Worm (Caenorhabditis elegans): ENCODE results near the gene apt-9.

Gene apt-9

DNA sequence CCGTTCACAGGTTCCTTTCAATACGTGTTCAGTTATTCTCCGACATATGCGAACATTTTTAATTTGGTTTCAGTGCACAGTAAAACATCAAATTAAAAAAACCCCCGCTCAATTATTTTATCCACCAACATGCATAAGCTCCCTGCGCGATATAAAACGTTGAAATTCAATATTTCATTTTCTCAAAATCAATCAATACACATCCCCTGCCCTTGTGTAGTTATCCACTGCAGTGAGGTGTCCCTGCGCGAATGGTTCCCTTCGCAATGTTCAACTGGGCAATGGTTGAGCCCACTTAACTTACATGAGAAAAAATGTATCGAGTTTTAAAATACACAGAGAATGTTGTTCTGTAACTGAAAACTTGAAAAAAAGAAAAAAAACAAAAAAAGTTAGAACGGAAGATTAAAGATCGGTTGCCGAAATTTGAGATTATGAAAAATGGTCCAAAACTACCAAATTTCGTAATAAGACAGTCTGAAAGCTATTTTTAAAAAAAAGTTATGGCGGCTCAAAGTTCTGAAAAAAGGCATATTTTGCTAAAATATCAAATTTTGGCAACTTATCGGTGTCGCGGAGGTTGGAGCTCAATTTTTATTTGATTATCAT, 25.8 kb downstream of the apt-9 start (continued):
- peak; percentile 99 for TF ChIP-seq daf-19 (GFP tag; conservative IDR thresholded peaks at IDR 0.05)
- peak; percentile 100 for TF ChIP-seq nhr-42 (GFP tag; IDR thresholded peaks at IDR 0.05)
- TF ChIP-seq dve-1 (tag; optimal IDR thresholded peaks at IDR 0.05; ENCODE audit: insufficient read depth): peak; percentile 100
- peak; percentile 72 for TF ChIP-seq lim-7 (GFP tag; IDR thresholded peaks at IDR 0.05)
- TF ChIP-seq dpl-1 (GFP tag; optimal IDR thresholded peaks at IDR 0.05): peak; percentile 82
- TF ChIP-seq aha-1 (tag): peak; percentile 100
- peak; percentile 98 for TF ChIP-seq Y105C5A.15 (GFP tag; IDR thresholded peaks at IDR 0.05)
- TF ChIP-seq zip-11 (GFP tag; IDR thresholded peaks at IDR 0.05): peak; percentile 48; the same call in 1 of the 2 replicates
- TF ChIP-seq ces-1 (GFP tag; optimal IDR thresholded peaks at IDR 0.05): peak; percentile 98
- TF ChIP-seq daf-12 (tag; optimal IDR thresholded peaks at IDR 0.05): peak; percentile 24
- peak; percentile 99 for TF ChIP-seq lin-13 (GFP tag; optimal IDR thresholded peaks at IDR 0.05)
- TF ChIP-seq php-3 (GFP tag; IDR thresholded peaks at IDR 0.05): peak; percentile 99
- TF ChIP-seq F10B5.3 (tag; optimal IDR thresholded peaks at IDR 0.05): peak; percentile 98
- peak; percentile 94 for TF ChIP-seq T20F7.1 (GFP tag; optimal IDR thresholded peaks at IDR 0.05)
- peak; percentile 61 for TF ChIP-seq cey-2 (tag; optimal IDR thresholded peaks at IDR 0.05; ENCODE audit: borderline replicate concordance, insufficient read depth)
- TF ChIP-seq egl-27 (tag; optimal IDR thresholded peaks at IDR 0.05): peak; percentile 97
- TF ChIP-seq nhr-237 (tag; optimal IDR thresholded peaks at IDR 0.05): peak; percentile 98
- TF ChIP-seq nhr-25 (tag; optimal IDR thresholded peaks at IDR 0.05; ENCODE audit: borderline replicate concordance, insufficient read depth): peak; percentile 98
- TF ChIP-seq attf-4 (tag; optimal IDR thresholded peaks at IDR 0.05): peak; percentile 78
- peak; percentile 94 for TF ChIP-seq unc-39 (tag; optimal IDR thresholded peaks at IDR 0.05)
- TF ChIP-seq zag-1 (tag; optimal IDR thresholded peaks at IDR 0.05): peak; percentile 100
- peak; percentile 99 for TF ChIP-seq vab-7 (GFP tag; IDR thresholded peaks at IDR 0.05)
- peak; percentile 90 for TF ChIP-seq zfp-2 (tag; optimal IDR thresholded peaks at IDR 0.05)
- TF ChIP-seq daf-16 (GFP tag; optimal IDR thresholded peaks at IDR 0.05): peak; percentile 97 to 99
- peak; percentile 98 for TF ChIP-seq daf-16 (tag; optimal IDR thresholded peaks at IDR 0.05)
- TF ChIP-seq lin-29 (GFP tag; IDR thresholded peaks at IDR 0.05): peak; percentile 99
- peak; percentile 99 for TF ChIP-seq dmd-6 (GFP tag; IDR thresholded peaks at IDR 0.05)

DNA sequence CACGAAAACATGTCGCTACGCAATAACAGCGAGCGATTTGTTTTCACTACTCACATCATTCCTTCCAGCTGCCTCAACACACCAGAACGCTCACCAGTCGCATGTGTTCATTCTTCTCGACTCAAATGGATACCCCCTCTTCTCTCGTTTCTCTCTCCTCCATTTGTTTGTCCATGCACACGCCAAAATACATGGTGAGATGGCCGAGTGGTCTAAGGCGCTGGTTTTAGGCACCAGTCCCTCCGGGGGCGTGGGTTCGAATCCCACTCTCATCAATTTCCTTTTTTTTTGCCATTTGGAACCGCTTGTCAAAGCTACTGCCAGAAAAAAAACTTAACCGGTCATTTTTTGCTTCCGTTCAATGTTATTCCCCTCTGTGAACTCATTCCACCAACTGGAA, 27.2 kb downstream of the apt-9 start:
- TF ChIP-seq daf-12 (tag; optimal IDR thresholded peaks at IDR 0.05) (no peak), spr-1 (tag; optimal IDR thresholded peaks at IDR 0.05) (peak; percentile 88), D1046.2 (GFP tag; IDR thresholded peaks at IDR 0.05) (peak; percentile 84), rbr-2 (tag; optimal IDR thresholded peaks at IDR 0.05) (peak; percentile 93), zip-2 (tag; optimal IDR thresholded peaks at IDR 0.05) (peak; percentile 75), Y105C5A.15 (GFP tag; IDR thresholded peaks at IDR 0.05) (peak; percentile 53; the same call in 1 of the 2 replicates), R02D3.7 (tag; optimal IDR thresholded peaks at IDR 0.05) (no peak), zag-1 (tag; optimal IDR thresholded peaks at IDR 0.05) (no peak), F26F4.8 (GFP tag; conservative IDR thresholded peaks at IDR 0.05) (0 out of 2 replicates have a peak, but pooled peaks have one; percentile 50), skn-1 (tag; optimal IDR thresholded peaks at IDR 0.05) (no peak), unc-62 (GFP tag; optimal IDR thresholded peaks at IDR 0.05 in 1 of 2) (peak in 1 of 2 experiments; percentile 95), unc-62 (tag; optimal IDR thresholded peaks at IDR 0.05) (no peak), lin-39 (tag; optimal IDR thresholded peaks at IDR 0.05) (no peak), zfp-3 (GFP tag; conservative IDR thresholded peaks at IDR 0.05) (peak; percentile 73; the same call in 1 of the 2 replicates), fkh-10 (GFP tag; optimal IDR thresholded peaks at IDR 0.05) (peak; percentile 4), php-3 (GFP tag; IDR thresholded peaks at IDR 0.05) (peak; percentile 83), lir-3 (tag; optimal IDR thresholded peaks at IDR 0.05) (peak; percentile 84), F37D6.2 (tag; optimal IDR thresholded peaks at IDR 0.05) (peak; percentile 93), nhr-28 (tag; optimal IDR thresholded peaks at IDR 0.05) (peak; percentile 45), lin-13 (GFP tag; optimal IDR thresholded peaks at IDR 0.05) (peak; percentile 67), vab-7 (GFP tag; IDR thresholded peaks at IDR 0.05) (no peak; the same call in 1 of the 2 replicates), attf-4 (tag; optimal IDR thresholded peaks at IDR 0.05) (no peak), daf-16 (GFP tag; optimal IDR thresholded peaks at IDR 0.05) (peak; percentile 54 to 95), daf-16 (tag; optimal IDR thresholded peaks at IDR 0.05) (peak; percentile 74), hlh-30 (tag; optimal IDR thresholded peaks at IDR 0.05; ENCODE audit: insufficient read depth) (peak; percentile 78), lin-1 (GFP tag; IDR thresholded peaks at IDR 0.05) (peak; percentile 87), T20F7.1 (GFP tag; optimal IDR thresholded peaks at IDR 0.05) (peak; percentile 59), ceh-28 (tag; optimal IDR thresholded peaks at IDR 0.05) (no peak), daf-19 (GFP tag; conservative IDR thresholded peaks at IDR 0.05) (peak; percentile 94), dmd-8 (GFP tag; IDR thresholded peaks at IDR 0.05) (peak; percentile 92), snpc-1.2 (GFP tag; IDR thresholded peaks at IDR 0.05) (peak; percentile 92), hmg-1.1 (GFP tag; IDR thresholded peaks at IDR 0.05) (peak; percentile 97)
